Worm (Caenorhabditis elegans) whole organism, L4 larva: ENCODE results near the gene C18H7.1.

Source experiments
- D1046.2 ChIP-seq: fragments of 200-800 bp; sonication (Bioruptor generic); IDR thresholded peaks from 2 replicates; pipeline ENCODE4 v1.3.6; 2022; ENCODE audit warnings: missing genetic modification characterization, missing compliant biosample characterization
- F10B5.3 ChIP-seq: sonication (generic microtip); optimal IDR thresholded peaks from 2 replicates; lab custom pipeline; 2016; ENCODE audit warnings: mild to moderate bottlenecking, missing genetic modification characterization, missing compliant biosample characterization
- F37D6.2 ChIP-seq: sonication (generic microtip); optimal IDR thresholded peaks from 2 replicates; lab custom pipeline; 2016; ENCODE audit warnings: mild to moderate bottlenecking, missing genetic modification characterization, missing compliant biosample characterization
- T20F7.1 ChIP-seq: fragments of 200-800 bp; sonication (Bioruptor generic); optimal IDR thresholded peaks from 2 replicates; lab custom pipeline; 2018; ENCODE audit warnings: mild to moderate bottlenecking, missing genetic modification characterization, missing compliant biosample characterization
- Y48G9A.11 ChIP-seq: fragments of 200-800 bp; sonication (Bioruptor generic); IDR thresholded peaks from 2 replicates; pipeline ENCODE4 v1.3.6; 2022; ENCODE audit warnings: missing genetic modification reagents, missing genetic modification characterization, missing compliant biosample characterization
- ZK337.2 ChIP-seq: fragments of 200-800 bp; sonication (Bioruptor generic); IDR thresholded peaks from 2 replicates; pipeline ENCODE4 v1.3.6; 2022; ENCODE audit warnings: missing genetic modification reagents, missing genetic modification characterization, missing compliant biosample characterization
- aha-1 ChIP-seq: fragments of 150-350 bp; peaks from one replicate; lab custom pipeline; 2014; ENCODE audit warnings: missing biosample characterization, missing genetic modification characterization
- arid-1 ChIP-seq: fragments of 200-800 bp; sonication (Bioruptor generic); conservative IDR thresholded peaks from 2 replicates; pipeline ENCODE4 v1.3.6; 2022; ENCODE audit warnings: missing genetic modification reagents, missing genetic modification characterization, missing compliant biosample characterization
- attf-4 ChIP-seq: sonication (generic microtip); optimal IDR thresholded peaks from 3 replicates; lab custom pipeline; 2017; ENCODE audit warnings: missing biosample characterization, missing genetic modification characterization
- daf-12 ChIP-seq: fragments of 150-350 bp; optimal IDR thresholded peaks from 2 replicates; lab custom pipeline; 2014; ENCODE audit warnings: missing biosample characterization, missing genetic modification reagents, missing genetic modification characterization
- daf-16 ChIP-seq, 3 experiments: sonication (generic microtip); optimal IDR thresholded peaks; 2 replicates each; lab custom pipeline; 2016 to 2017; ENCODE audit warnings: missing genetic modification characterization in 3 of 3, missing genetic modification reagents in 3 of 3, mild to moderate bottlenecking in 2 of 3, missing compliant biosample characterization in 2 of 3, missing biosample characterization in 1 of 3, moderate library complexity in 1 of 3
- daf-8 ChIP-seq: fragments of 200-800 bp; sonication (Bioruptor generic); IDR thresholded peaks from 2 replicates; pipeline ENCODE4 v1.3.6; 2022; ENCODE audit warnings: missing genetic modification characterization, missing compliant biosample characterization
- egl-27 ChIP-seq: sonication (generic microtip); optimal IDR thresholded peaks from 3 replicates; lab custom pipeline; 2017; ENCODE audit warnings: missing biosample characterization, missing genetic modification reagents, missing genetic modification characterization
- egl-43 ChIP-seq: fragments of 200-800 bp; sonication (Bioruptor generic); IDR thresholded peaks from 2 replicates; pipeline ENCODE4 v1.3.6; 2022; ENCODE audit warnings: missing genetic modification reagents, missing genetic modification characterization, missing compliant biosample characterization
- hlh-11 ChIP-seq: fragments of 200-800 bp; sonication (Bioruptor generic); optimal IDR thresholded peaks from 2 replicates; lab custom pipeline; 2018; ENCODE audit warnings: mild to moderate bottlenecking, missing genetic modification characterization, missing compliant biosample characterization
- lin-13 ChIP-seq: fragments of 150-350 bp; optimal IDR thresholded peaks from 2 replicates; lab custom pipeline; 2014; ENCODE audit warnings: missing biosample characterization, missing genetic modification reagents, missing genetic modification characterization
- lin-38 ChIP-seq: fragments of 200-800 bp; sonication (Bioruptor generic); IDR thresholded peaks from 2 replicates; pipeline ENCODE4 v1.3.6; 2022; ENCODE audit warnings: missing genetic modification reagents, missing genetic modification characterization, missing compliant biosample characterization
- mxl-3 ChIP-seq: fragments of 200-800 bp; sonication (Bioruptor generic); optimal IDR thresholded peaks from 2 replicates; lab custom pipeline; 2018; ENCODE audit warnings: mild to moderate bottlenecking, missing genetic modification characterization, missing compliant biosample characterization
- nhr-10 ChIP-seq: fragments of 150-350 bp; optimal IDR thresholded peaks from 2 replicates; lab custom pipeline; 2014; ENCODE audit warnings: missing biosample characterization, missing genetic modification characterization
- nhr-102 ChIP-seq: sonication (generic microtip); optimal IDR thresholded peaks from 2 replicates; lab custom pipeline; 2016; ENCODE audit warnings: mild to moderate bottlenecking, missing genetic modification characterization, moderate library complexity, missing compliant biosample characterization
- nhr-111 ChIP-seq: fragments of 200-800 bp; sonication (Bioruptor generic); optimal IDR thresholded peaks from 2 replicates; lab custom pipeline; 2018; ENCODE audit warnings: mild to moderate bottlenecking, missing genetic modification characterization, missing compliant biosample characterization
- nhr-41 ChIP-seq: fragments of 200-800 bp; sonication (Bioruptor generic); IDR thresholded peaks from 2 replicates; pipeline ENCODE4 v1.3.6; 2022; ENCODE audit warnings: missing genetic modification reagents, missing genetic modification characterization, missing compliant biosample characterization
- nhr-48 ChIP-seq: sonication (generic microtip); optimal IDR thresholded peaks from 2 replicates; lab custom pipeline; 2016; ENCODE audit warnings: mild to moderate bottlenecking, missing genetic modification characterization, missing compliant biosample characterization
- nhr-6 ChIP-seq: fragments of 150-350 bp; optimal IDR thresholded peaks from 2 replicates; lab custom pipeline; 2014; ENCODE audit warnings: missing biosample characterization, missing genetic modification characterization
- nhr-76 ChIP-seq: fragments of 150-350 bp; optimal IDR thresholded peaks from 2 replicates; lab custom pipeline; 2014; ENCODE audit warnings: missing biosample characterization, missing genetic modification characterization
- pha-4 ChIP-seq, 2 experiments: fragments of 150-350 bp in 1 of 2; fragments of 200-800 bp in 1 of 2; sonication (Bioruptor generic) in 1 of 2; IDR thresholded peaks in 1 of 2; optimal IDR thresholded peaks in 1 of 2; 2 replicates each; pipeline versions ENCODE4 v1.3.6 to Lab custom; 2014 to 2022; ENCODE audit warnings: missing genetic modification characterization in 2 of 2, missing genetic modification reagents in 2 of 2, missing biosample characterization in 1 of 2, missing compliant biosample characterization in 1 of 2
- php-3 ChIP-seq: fragments of 200-800 bp; sonication (Bioruptor generic); IDR thresholded peaks from 2 replicates; pipeline ENCODE4 v1.3.6; 2022; ENCODE audit warnings: missing genetic modification reagents, missing genetic modification characterization, missing compliant biosample characterization
- pqm-1 ChIP-seq: sonication (generic microtip); optimal IDR thresholded peaks from 2 replicates; lab custom pipeline; 2017; ENCODE audit warnings: missing biosample characterization, missing genetic modification characterization
- set-16 ChIP-seq: fragments of 200-800 bp; sonication (Bioruptor generic); IDR thresholded peaks from 2 replicates; pipeline ENCODE4 v1.3.6; 2022; ENCODE audit warnings: missing genetic modification reagents, missing genetic modification characterization, missing compliant biosample characterization
- unc-130 ChIP-seq: sonication (generic microtip); optimal IDR thresholded peaks from 2 replicates; lab custom pipeline; 2016; ENCODE audit warnings: missing genetic modification reagents, missing genetic modification characterization, missing compliant biosample characterization
- unc-62 ChIP-seq, 3 experiments: fragments of 150-350 bp in 1 of 3; sonication (generic microtip); optimal IDR thresholded peaks in 2 of 3; peaks in 1 of 3; 1 replicate in 1 of 3; 2 replicates in 2 of 3; lab custom pipeline; 2014 to 2017; ENCODE audit warnings: missing biosample characterization in 3 of 3, missing genetic modification characterization in 3 of 3, missing genetic modification reagents in 3 of 3, missing genotype in 1 of 3
- zfp-2 ChIP-seq: sonication (generic microtip); optimal IDR thresholded peaks from 2 replicates; lab custom pipeline; 2016; ENCODE audit warnings: mild to moderate bottlenecking, missing genetic modification characterization, missing compliant biosample characterization
- zip-11 ChIP-seq: fragments of 200-800 bp; sonication (Bioruptor generic); IDR thresholded peaks from 2 replicates; pipeline ENCODE4 v1.3.6; 2022; ENCODE audit warnings: missing genetic modification characterization, missing compliant biosample characterization
- ztf-7 ChIP-seq: fragments of 150-350 bp; optimal IDR thresholded peaks from 2 replicates; lab custom pipeline; 2014; ENCODE audit warnings: missing biosample characterization, missing genetic modification characterization

C18H7.1 gene

ce11 chrIV:603543-603942 lies 11.8 kb upstream of the C18H7.1 start, which contains the start of gene prmt-4:
prmt-4 (minus strand) TSS chrIV:603643.
- no peak for TF ChIP-seq unc-62 (GFP tag; optimal IDR thresholded peaks at IDR 0.05 in 1 of 2; lab: Kevin White, UChicago)
- no peak for TF ChIP-seq unc-62 (tag; optimal IDR thresholded peaks at IDR 0.05; lab: Kevin White, UChicago)
- no peak for TF ChIP-seq egl-27 (tag; lab: Kevin White, UChicago)
- no peak for TF ChIP-seq mxl-3
- TF ChIP-seq arid-1 (GFP tag; lab: Robert Waterston, UW) = no peak
- TF ChIP-seq Y48G9A.11 (GFP tag; lab: Robert Waterston, UW) = no peak
- TF ChIP-seq nhr-102 (tag; lab: Kevin White, UChicago) = no peak
- no peak for TF ChIP-seq daf-8 (GFP tag; lab: Robert Waterston, UW)
- TF ChIP-seq nhr-6 (tag; lab: Kevin White, UChicago) = no peak
- no peak for TF ChIP-seq nhr-48 (tag; lab: Kevin White, UChicago)
- TF ChIP-seq F37D6.2 (tag; lab: Kevin White, UChicago) = no peak
- no peak for TF ChIP-seq nhr-76
- no peak for TF ChIP-seq lin-13 (GFP tag; lab: Kevin White, UChicago)
- no peak for TF ChIP-seq unc-130 (GFP tag; lab: Kevin White, UChicago)
- no peak for TF ChIP-seq zfp-2 (tag; lab: Kevin White, UChicago)
- no peak for TF ChIP-seq pqm-1 (tag; lab: Kevin White, UChicago)

ce11 chrIV:604144-604543 lies 11.2 kb upstream of the C18H7.1 start, which contains the start of gene col-102:
col-102 (plus strand) TSS chrIV:604444.
- TF ChIP-seq lin-38 (no peak), nhr-10 (tag; lab: Kevin White, UChicago) (no peak), set-16 (no peak), aha-1 (no peak)

ce11 chrIV:604817-605216 lies 10.5 kb upstream of the C18H7.1 start:
- TF ChIP-seq set-16 (peak; percentile 64), ztf-7 (no peak)

ce11 chrIV:605431-605830 lies 9.9 kb upstream of the C18H7.1 start:
- peak; percentile 99; the same call in 1 of the 2 replicates for TF ChIP-seq pha-4 (GFP tag; IDR thresholded peaks at IDR 0.05; lab: Robert Waterston, UW)
- no peak for TF ChIP-seq pha-4 (tag; optimal IDR thresholded peaks at IDR 0.05; lab: Kevin White, UChicago)
- peak; percentile 99 for TF ChIP-seq set-16
- no peak for TF ChIP-seq php-3
- no peak for TF ChIP-seq attf-4 (tag; lab: Kevin White, UChicago)
- 0 out of 2 replicates have a peak, but pooled peaks have one; percentile 28 for TF ChIP-seq nhr-41 (GFP tag; lab: Robert Waterston, UW)
- no peak for TF ChIP-seq nhr-111 (GFP tag; lab: Kevin White, UChicago)
- TF ChIP-seq Y48G9A.11 (GFP tag; lab: Robert Waterston, UW) = 0 out of 2 replicates have a peak, but pooled peaks have one; percentile 36
- no peak for TF ChIP-seq ZK337.2 (GFP tag; lab: Robert Waterston, UW)
- no peak for TF ChIP-seq F10B5.3 (tag; lab: Kevin White, UChicago)
- no peak for TF ChIP-seq T20F7.1 (GFP tag; lab: Kevin White, UChicago)
- no peak for TF ChIP-seq hlh-11 (tag; lab: Kevin White, UChicago)
- TF ChIP-seq egl-43 (GFP tag; lab: Robert Waterston, UW) = 0 out of 2 replicates have a peak, but pooled peaks have one; percentile 47
- no peak for TF ChIP-seq daf-12

ce11 chrIV:606055-606454 lies 9.3 kb upstream of the C18H7.1 start, which contains the start of gene inx-18:
inx-18 (plus strand) TSS chrIV:606355.
- TF ChIP-seq aha-1 = peak; percentile 41
- TF ChIP-seq D1046.2 = 0 out of 2 replicates have a peak, but pooled peaks have one; percentile 52
- TF ChIP-seq zip-11 (GFP tag; lab: Robert Waterston, UW) = no peak
- no peak for TF ChIP-seq daf-16 (GFP tag; optimal IDR thresholded peaks at IDR 0.05; lab: Kevin White, UChicago)
- TF ChIP-seq daf-16 (tag; optimal IDR thresholded peaks at IDR 0.05; lab: Kevin White, UChicago) = no peak
